Fruit fly (Drosophila melanogaster): ENCODE data around the gene Arl8.

dm6 chr3R:8145764-8146163 lies 19.4 kb downstream of the Arl8 start:
- no peak for TF ChIP-seq CG8478 (optimal IDR thresholded peaks at IDR 0.05)
- TF ChIP-seq psq (optimal IDR thresholded peaks at IDR 0.05) = no peak
- no peak for TF ChIP-seq usp (GFP tag; optimal IDR thresholded peaks at IDR 0.05)
